Worm (Caenorhabditis elegans) whole organism, L2 larva: ENCODE results near the gene F10G7.10.

Experiments
- mbf-1 ChIP-seq: sonication (generic microtip); optimal IDR thresholded peaks from 2 replicates; lab custom pipeline; 2017; ENCODE audit warnings: missing biosample characterization, missing genetic modification characterization
- snpc-4 ChIP-seq: fragments of 150-350 bp; optimal IDR thresholded peaks from 2 replicates; lab custom pipeline; 2014; ENCODE audit warnings: missing biosample characterization, missing genetic modification characterization
- zag-1 ChIP-seq: fragments of 150-350 bp; optimal IDR thresholded peaks from 2 replicates; lab custom pipeline; 2014; ENCODE audit warnings: missing biosample characterization, missing genetic modification characterization

DNA sequence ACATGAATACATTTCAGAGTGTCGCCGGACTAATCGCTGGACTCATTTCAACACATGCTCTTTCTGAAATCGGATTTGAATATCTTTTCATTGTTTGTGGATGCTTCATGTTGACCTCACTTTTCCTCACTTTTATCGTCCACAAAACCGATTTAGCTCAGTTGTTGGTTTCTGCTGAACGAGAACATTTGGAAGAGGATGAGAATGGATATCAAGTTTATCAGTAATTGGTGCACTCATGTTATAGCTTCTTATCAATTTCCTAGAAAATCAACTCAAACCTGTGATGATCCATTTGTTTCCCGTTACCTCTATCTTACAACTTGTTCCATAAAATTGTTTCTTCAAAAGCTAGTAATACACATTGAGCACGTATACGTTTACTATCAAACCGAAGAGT lies 30.0 kb downstream of the F10G7.10 start:
- TF ChIP-seq snpc-4 (tag; lab: Kevin White, UChicago) (no peak), zag-1 (tag; lab: Kevin White, UChicago) (no peak), mbf-1 (tag; lab: Kevin White, UChicago) (no peak)
